Worm (Caenorhabditis elegans): ENCODE results near the gene fbxa-157.
"Not testable (repeated sequence)": the region's sequence is repeated elsewhere in the genome, so short reads cannot be mapped to it uniquely, and the experiment has no call there.

Gene fbxa-157

DNA sequence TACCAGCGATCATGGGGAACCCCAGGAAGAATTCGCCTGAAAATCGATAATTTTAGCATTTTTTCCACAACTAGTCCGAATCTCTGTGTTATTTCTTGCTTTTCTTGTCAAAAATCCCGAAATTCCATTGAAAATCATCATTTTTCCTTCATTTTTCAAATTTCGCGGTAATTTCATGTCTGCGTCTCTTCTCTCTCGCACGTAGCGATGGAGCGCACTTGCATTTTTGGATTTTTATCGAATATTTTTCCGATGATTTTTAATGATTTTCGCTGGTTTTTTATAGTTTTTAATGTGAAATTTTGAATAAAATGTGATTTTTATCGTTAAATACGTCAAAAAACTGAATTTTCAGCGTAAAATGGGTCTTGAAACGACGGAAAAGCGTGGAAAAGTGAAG, 21.8 kb downstream of the fbxa-157 start, which contains the start of gene E01B7.2:
Gene E01B7.2, plus strand, starts transcription at position 350 of the 400 bp plus-strand sequence.
- TF ChIP-seq sem-2 (GFP tag; optimal IDR thresholded peaks at IDR 0.05) (no peak), lin-13 (tag; optimal IDR thresholded peaks at IDR 0.05) (peak; percentile 72), ceh-83 (GFP tag; optimal IDR thresholded peaks at IDR 0.05) (no peak), ztf-11 (tag; optimal IDR thresholded peaks at IDR 0.05) (no peak), nhr-237 (tag; optimal IDR thresholded peaks at IDR 0.05) (peak; percentile 37), hlh-1 (tag; optimal IDR thresholded peaks at IDR 0.05) (peak; percentile 5), sptf-1 (tag; optimal IDR thresholded peaks at IDR 0.05) (peak; percentile 10), mep-1 (tag; optimal IDR thresholded peaks at IDR 0.05) (peak; percentile 43), flh-1 (GFP tag; optimal IDR thresholded peaks at IDR 0.05) (no peak), cnd-1 (tag; optimal IDR thresholded peaks at IDR 0.05) (no peak), bed-3 (GFP tag; optimal IDR thresholded peaks at IDR 0.05) (no peak), nhr-76 (tag; optimal IDR thresholded peaks at IDR 0.05) (no peak), ces-1 (GFP tag; optimal IDR thresholded peaks at IDR 0.05) (peak; percentile 51), ceh-39 (tag; optimal IDR thresholded peaks at IDR 0.05) (peak; percentile 86), nhr-2 (tag; optimal IDR thresholded peaks at IDR 0.05) (no peak), lsy-2 (tag; optimal IDR thresholded peaks at IDR 0.05) (peak; percentile 63), unc-120 (tag; optimal IDR thresholded peaks at IDR 0.05; ENCODE audit: poor library complexity, severe bottlenecking) (no peak), mls-2 (tag; optimal IDR thresholded peaks at IDR 0.05) (no peak), pha-4 (tag; optimal IDR thresholded peaks at IDR 0.05) (peak; percentile 57), M03D4.4 (tag; optimal IDR thresholded peaks at IDR 0.05) (no peak)

DNA sequence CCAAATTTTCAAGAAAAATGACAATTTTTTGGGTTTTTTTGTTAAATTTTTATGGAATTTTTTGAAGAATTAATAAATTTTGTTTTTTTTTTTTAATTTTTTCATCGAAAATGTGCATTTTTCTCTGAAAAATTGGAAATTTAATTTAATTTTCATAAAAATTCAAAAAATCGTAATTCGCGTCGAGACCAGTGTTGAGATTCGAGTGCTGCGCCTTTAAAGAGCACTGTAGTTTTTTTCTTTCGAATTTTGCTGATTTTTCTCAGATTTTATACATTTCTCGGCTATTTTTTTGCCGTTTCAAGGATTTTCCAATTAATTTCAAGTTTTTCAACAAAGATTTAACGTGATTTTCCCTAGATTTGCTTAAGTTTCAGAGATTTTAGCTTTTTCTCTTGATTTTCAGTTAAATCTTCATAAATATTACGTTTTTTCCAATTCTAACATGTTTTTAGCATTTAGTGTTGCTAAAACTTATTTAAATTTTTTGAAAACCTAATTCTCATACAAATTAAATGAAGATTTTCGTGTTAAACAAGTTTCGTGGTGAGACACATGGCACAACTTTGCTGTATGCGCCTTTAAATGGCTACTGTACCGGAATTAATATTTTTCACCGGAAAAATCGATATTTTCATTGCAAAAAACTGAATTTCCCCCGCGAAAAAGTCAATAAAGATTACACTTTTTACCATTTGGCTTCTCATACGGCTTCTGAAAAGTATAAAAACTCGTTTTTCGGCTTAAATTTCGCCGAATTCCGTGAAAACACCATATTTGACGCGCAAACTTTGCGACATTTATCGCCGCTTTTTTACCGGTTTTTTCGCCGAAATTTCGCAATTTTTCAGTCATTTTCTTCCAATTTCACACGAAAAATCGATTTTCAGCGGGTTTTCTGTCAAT, 24.7 kb downstream of the fbxa-157 start, which contains the start of gene usp-50:
Gene usp-50, plus strand, starts transcription at position 822 of the 906 bp plus-strand sequence.
- TF ChIP-seq unc-62 (GFP tag; optimal IDR thresholded peaks at IDR 0.05); blmp-1 (tag; optimal IDR thresholded peaks at IDR 0.05); lsy-2 (tag; optimal IDR thresholded peaks at IDR 0.05): not testable (repeated sequence)

ce11 chrV:17928128-17928527, 28.5 kb downstream of the fbxa-157 start:
- TF ChIP-seq zip-8 (tag; optimal IDR thresholded peaks at IDR 0.05): peak; percentile 30
- no peak for TF ChIP-seq mls-2 (tag; optimal IDR thresholded peaks at IDR 0.05)

DNA sequence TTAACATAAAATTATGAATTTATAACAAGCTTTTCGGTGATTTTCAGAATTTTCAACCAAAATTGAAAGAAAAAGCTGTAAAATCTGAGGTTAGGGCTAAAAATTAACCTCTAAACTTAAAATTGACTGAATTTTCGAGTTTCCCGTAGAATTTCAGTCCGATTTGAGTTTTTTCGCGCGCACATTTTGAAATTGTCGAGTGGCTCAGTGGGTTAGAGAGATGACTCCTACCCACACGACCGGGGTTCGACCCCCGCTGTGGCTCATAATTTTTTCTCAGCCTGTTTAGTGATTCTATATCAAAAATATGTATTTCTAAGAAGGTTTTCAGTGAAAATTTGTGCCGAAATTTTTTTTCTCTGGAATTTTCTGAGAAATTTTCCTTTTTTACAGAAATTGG, 32.2 kb downstream of the fbxa-157 start:
- no peak for TF ChIP-seq mep-1 (tag; optimal IDR thresholded peaks at IDR 0.05)
- no peak for TF ChIP-seq lin-13 (tag; optimal IDR thresholded peaks at IDR 0.05)
- TF ChIP-seq ceh-83 (GFP tag; optimal IDR thresholded peaks at IDR 0.05): no peak
- no peak for TF ChIP-seq drap-1 (GFP tag; optimal IDR thresholded peaks at IDR 0.05)
- no peak for TF ChIP-seq pha-4 (tag; optimal IDR thresholded peaks at IDR 0.05)
- no peak for TF ChIP-seq ceh-39 (tag; optimal IDR thresholded peaks at IDR 0.05)
- TF ChIP-seq tbx-8 (GFP tag; optimal IDR thresholded peaks at IDR 0.05): no peak
- TF ChIP-seq cnd-1 (tag; optimal IDR thresholded peaks at IDR 0.05): no peak
- TF ChIP-seq ham-2 (GFP tag; optimal IDR thresholded peaks at IDR 0.05): no peak
- TF ChIP-seq unc-120 (tag; optimal IDR thresholded peaks at IDR 0.05; ENCODE audit: poor library complexity, severe bottlenecking): no peak
- TF ChIP-seq ztf-11 (tag; optimal IDR thresholded peaks at IDR 0.05): no peak
- TF ChIP-seq elt-3 (tag; optimal IDR thresholded peaks at IDR 0.05): no peak
- no peak for TF ChIP-seq nhr-237 (tag; optimal IDR thresholded peaks at IDR 0.05)
- no peak for TF ChIP-seq elt-1 (tag; optimal IDR thresholded peaks at IDR 0.05; ENCODE audit: borderline replicate concordance, insufficient read depth)
- TF ChIP-seq snpc-4 (tag; optimal IDR thresholded peaks at IDR 0.05): no peak
- no peak for TF ChIP-seq bed-3 (GFP tag; optimal IDR thresholded peaks at IDR 0.05)
- no peak for TF ChIP-seq lin-32 (GFP tag; optimal IDR thresholded peaks at IDR 0.05)

- no peak for TF ChIP-seq mep-1 (tag; optimal IDR thresholded peaks at IDR 0.05)
- TF ChIP-seq ztf-11 (tag; optimal IDR thresholded peaks at IDR 0.05): no peak
- TF ChIP-seq flh-1 (GFP tag; optimal IDR thresholded peaks at IDR 0.05): no peak
- TF ChIP-seq sem-2 (GFP tag; optimal IDR thresholded peaks at IDR 0.05): no peak
- TF ChIP-seq pha-4 (tag; optimal IDR thresholded peaks at IDR 0.05): no peak
- TF ChIP-seq tbx-8 (GFP tag; optimal IDR thresholded peaks at IDR 0.05): no peak
- no peak for TF ChIP-seq elt-1 (tag; optimal IDR thresholded peaks at IDR 0.05; ENCODE audit: borderline replicate concordance, insufficient read depth)
- TF ChIP-seq nhr-2 (tag; optimal IDR thresholded peaks at IDR 0.05): no peak
- no peak for TF ChIP-seq nhr-237 (tag; optimal IDR thresholded peaks at IDR 0.05)
Measured at ce11 chrV:17935857-17936256, 36.3 kb downstream of the fbxa-157 start.

Data from whole organism, mixed stage, embryonic.